Fruit fly (Drosophila melanogaster): Measurements from ENCODE around the gene Remo.

DNA sequence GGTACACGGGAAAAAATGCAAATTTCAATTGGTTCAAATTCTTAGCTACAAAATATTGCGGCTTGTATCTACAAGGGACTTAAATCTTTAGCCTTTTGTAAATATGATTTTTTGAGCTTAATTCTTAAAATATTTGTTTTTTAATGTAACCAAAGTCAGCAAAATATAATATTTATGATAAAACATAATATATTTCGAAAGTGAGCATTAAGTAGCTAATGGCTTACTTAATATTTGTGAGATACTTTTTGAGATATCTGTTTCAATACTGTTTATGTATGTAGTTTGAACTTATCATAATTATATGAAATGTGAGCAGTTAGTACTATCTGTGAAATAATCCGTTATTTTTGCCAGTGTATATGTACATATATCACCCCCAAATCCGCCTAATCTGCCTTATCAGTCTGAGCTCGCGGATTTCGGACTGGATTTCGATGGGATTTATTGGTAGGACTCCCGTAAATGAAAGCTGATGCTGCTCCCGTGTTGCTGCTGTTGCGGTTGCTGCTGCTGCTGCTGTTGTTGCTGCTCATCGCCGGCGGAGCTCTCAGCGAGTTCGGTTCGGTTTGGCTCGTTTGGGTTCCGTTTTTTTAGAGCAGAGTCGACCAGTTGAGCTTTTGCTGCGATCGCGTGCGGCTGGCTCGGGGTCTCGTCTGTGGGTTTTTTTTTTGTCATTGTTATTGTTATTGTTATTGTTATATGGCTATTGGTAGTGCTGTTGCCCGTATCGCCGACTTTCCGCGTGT lies 33.0 kb downstream of the Remo start:
- TF ChIP-seq Trl (optimal IDR thresholded peaks at IDR 0.05) (peak in 1 of 2 experiments; percentile 23), Trl (GFP tag; optimal IDR thresholded peaks at IDR 0.05) (no peak), CG2120 (GFP tag; optimal IDR thresholded peaks at IDR 0.05) (peak; percentile 49), CG2678 (tag; optimal IDR thresholded peaks at IDR 0.05) (peak; percentile 70), toy (GFP tag; IDR thresholded peaks at IDR 0.05) (no peak), CG10543 (GFP tag; optimal IDR thresholded peaks at IDR 0.05) (peak; percentile 56), CG6683 (GFP tag; optimal IDR thresholded peaks at IDR 0.05) (no peak)
